Worm (Caenorhabditis elegans): Measurements from ENCODE around the gene F54B3.1.

The F54B3.1 gene

DNA sequence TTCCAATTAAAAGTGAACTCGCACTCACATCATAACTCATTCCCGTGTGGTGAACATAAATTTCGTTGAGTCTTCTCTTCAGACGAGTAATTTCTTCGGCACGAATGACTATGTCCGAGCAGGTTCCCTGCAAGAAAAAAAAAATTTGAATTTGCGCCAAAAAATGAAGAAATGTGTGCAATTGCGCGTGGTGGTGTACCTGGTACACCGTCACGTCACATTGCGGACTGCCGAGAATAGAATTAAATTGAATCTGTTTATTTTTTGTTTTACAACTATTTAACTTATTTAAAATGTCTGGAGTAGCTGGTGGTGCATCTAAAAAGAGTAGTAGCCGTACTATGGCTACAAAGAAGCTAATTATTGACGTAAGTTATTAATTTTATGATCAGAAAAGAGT is 49.9 kb downstream of the F54B3.1 start, which contains the start of gene mdt-22:
TSS of gene mdt-22 (plus strand) at position 263 of the 400 bp plus-strand sequence.
- TF ChIP-seq hnd-1 (tag; optimal IDR thresholded peaks at IDR 0.05) (no peak), ceh-13 (GFP tag; optimal IDR thresholded peaks at IDR 0.05) (no peak), ets-7 (tag; optimal IDR thresholded peaks at IDR 0.05) (no peak), ceh-36 (tag; optimal IDR thresholded peaks at IDR 0.05) (no peak), aly-1 (tag; optimal IDR thresholded peaks at IDR 0.05) (no peak), tra-4 (tag; optimal IDR thresholded peaks at IDR 0.05) (no peak), ama-1 (optimal IDR thresholded peaks at IDR 0.05) (no peak), pes-1 (GFP tag; IDR thresholded peaks at IDR 0.05) (peak; percentile 54; the same call in 1 of the 2 replicates), B0310.2 (tag; optimal IDR thresholded peaks at IDR 0.05) (no peak), scrt-1 (GFP tag; IDR thresholded peaks at IDR 0.05) (no peak), sea-1 (GFP tag; conservative IDR thresholded peaks at IDR 0.05) (no peak), tbx-11 (GFP tag; IDR thresholded peaks at IDR 0.05) (no peak), hmg-4 (GFP tag; optimal IDR thresholded peaks at IDR 0.05) (no peak), flt-1 (GFP tag; IDR thresholded peaks at IDR 0.05) (no peak), F13C5.2 (tag; optimal IDR thresholded peaks at IDR 0.05) (peak; percentile 88), hmbx-1 (tag; optimal IDR thresholded peaks at IDR 0.05) (no peak), tbx-37 (GFP tag; conservative IDR thresholded peaks at IDR 0.05) (peak; percentile 54; the same call in 1 of the 2 replicates)

DNA sequence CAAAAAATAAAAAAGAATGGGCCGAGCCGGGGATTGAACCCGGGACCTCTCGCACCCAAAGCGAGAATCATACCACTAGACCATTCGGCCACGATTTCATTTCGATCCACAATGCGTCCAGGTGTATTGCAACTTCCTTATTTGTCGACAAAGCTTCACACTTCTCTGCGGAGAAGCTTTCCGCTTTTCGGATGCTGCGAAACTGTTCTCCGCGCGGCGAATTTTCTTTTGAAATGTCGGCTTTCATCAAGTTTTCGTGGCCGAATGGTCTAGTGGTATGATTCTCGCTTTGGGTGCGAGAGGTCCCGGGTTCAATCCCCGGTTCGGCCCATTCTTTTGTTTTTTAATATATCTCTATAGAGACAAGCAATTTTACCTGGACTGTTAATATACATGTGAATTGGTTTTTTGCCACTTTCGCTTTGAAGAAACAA is 51.1 kb downstream of the F54B3.1 start:
- TF ChIP-seq tbx-11 (GFP tag; IDR thresholded peaks at IDR 0.05) = 0 out of 2 replicates have a peak, but pooled peaks have one; percentile 37

DNA sequence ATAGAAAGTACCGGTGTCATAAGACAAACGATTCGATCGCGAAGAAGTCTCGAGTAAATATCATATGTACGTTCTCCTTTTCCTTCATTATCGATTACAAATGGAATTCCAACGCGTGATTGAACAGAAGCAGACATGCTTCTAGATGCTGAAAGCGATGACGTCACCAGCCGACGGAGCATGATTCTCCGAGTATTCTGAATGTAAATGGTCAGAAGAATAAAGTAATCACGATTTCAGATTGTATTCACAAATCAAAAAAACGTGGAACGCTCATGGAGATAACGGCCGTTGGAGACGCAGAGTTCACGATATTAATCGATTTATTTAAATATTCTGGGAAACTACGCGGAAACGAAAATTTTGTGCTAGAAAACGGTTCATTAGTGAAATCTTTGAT is 51.6 kb downstream of the F54B3.1 start, which contains the start of gene clpp-1:
TSS of gene clpp-1 (minus strand) at position 197 of the 400 bp plus-strand sequence.
- TF ChIP-seq hmg-4 (GFP tag; optimal IDR thresholded peaks at IDR 0.05) = no peak

DNA sequence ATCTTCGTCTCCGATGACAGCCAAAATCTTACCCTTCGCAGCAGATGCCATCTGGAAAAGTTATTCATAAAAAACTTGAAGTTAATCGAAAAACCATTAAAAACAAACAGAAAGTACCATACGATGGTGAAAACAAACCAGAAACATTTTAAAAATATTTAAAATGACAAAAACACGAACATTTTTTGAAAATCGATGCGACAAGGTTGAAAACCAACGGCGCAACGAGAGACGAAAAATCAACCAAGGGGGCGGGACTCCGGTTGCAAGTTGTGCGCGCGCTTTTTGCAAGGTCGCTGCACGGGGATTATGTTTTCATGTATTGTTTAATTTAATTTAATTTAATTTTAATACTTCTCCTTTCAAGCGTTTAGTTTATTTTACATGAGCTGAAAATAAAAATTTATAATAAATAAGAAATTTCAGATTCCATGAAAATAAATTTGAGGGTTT is 52.6 kb downstream of the F54B3.1 start, which contains the start of gene vha-9:
TSS of gene vha-9 (minus strand) at position 51 of the 453 bp plus-strand sequence.
- TF ChIP-seq hmg-4 (GFP tag; optimal IDR thresholded peaks at IDR 0.05) (peak; percentile 43), tbx-37 (GFP tag; conservative IDR thresholded peaks at IDR 0.05) (no peak), B0310.2 (tag; optimal IDR thresholded peaks at IDR 0.05) (no peak), pes-1 (GFP tag; IDR thresholded peaks at IDR 0.05) (no peak; the same call in 1 of the 2 replicates), F13C5.2 (tag; optimal IDR thresholded peaks at IDR 0.05) (peak; percentile 36), scrt-1 (GFP tag; IDR thresholded peaks at IDR 0.05) (peak; percentile 29; the same call in 1 of the 2 replicates), ceh-36 (tag; optimal IDR thresholded peaks at IDR 0.05) (peak; percentile 67), aly-1 (tag; optimal IDR thresholded peaks at IDR 0.05) (no peak), hnd-1 (tag; optimal IDR thresholded peaks at IDR 0.05) (no peak), ceh-13 (GFP tag; optimal IDR thresholded peaks at IDR 0.05) (no peak)

DNA sequence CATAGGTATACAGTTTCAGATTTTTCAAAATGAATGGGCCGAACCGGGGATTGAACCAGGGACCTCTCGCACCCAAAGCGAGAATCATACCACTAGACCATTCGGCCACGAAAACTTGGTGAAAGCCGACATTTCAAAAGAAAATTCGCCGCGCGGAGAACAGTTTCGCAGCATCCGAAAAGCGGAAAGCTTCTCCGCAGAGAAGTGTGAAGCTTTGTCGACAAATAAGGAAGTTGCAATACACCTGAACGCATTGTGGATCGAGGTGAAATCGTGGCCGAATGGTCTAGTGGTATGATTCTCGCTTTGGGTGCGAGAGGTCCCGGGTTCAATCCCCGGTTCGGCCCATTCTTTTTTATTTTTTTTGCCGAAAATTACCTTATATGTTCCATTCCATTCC is 53.7 kb downstream of the F54B3.1 start:
- TF ChIP-seq scrt-1 (GFP tag; IDR thresholded peaks at IDR 0.05) = 0 out of 2 replicates have a peak, but pooled peaks have one; percentile 56

DNA sequence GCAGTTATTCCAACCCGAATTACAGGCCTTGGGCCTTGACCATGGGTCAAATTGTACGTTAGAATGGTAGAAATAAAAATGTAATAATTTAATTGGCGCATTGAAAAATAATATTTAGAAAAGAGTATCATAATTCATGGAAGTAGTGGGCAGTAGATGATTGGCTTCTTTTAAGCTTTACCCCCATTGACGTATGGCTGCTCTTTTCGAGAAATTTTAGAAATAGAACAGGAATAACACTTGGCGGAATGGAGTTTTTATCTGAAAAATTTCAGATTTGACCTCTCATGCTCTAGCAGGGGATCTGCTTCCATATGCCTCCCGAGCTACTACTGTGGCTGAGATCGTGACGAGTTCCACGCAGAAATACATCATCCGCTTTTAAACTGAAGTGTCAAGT is 57.7 kb downstream of the F54B3.1 start, which contains the start of gene gcy-4:
TSS of gene gcy-4 (minus strand) at position 101 of the 400 bp plus-strand sequence.
- no peak for TF ChIP-seq scrt-1 (GFP tag; IDR thresholded peaks at IDR 0.05)
- no peak for TF ChIP-seq hmg-4 (GFP tag; optimal IDR thresholded peaks at IDR 0.05)
- TF ChIP-seq ceh-13 (GFP tag; optimal IDR thresholded peaks at IDR 0.05) = no peak
- no peak for TF ChIP-seq flt-1 (GFP tag; IDR thresholded peaks at IDR 0.05)
- TF ChIP-seq tbx-37 (GFP tag; conservative IDR thresholded peaks at IDR 0.05) = no peak
- no peak for TF ChIP-seq ceh-36 (tag; optimal IDR thresholded peaks at IDR 0.05)

DNA sequence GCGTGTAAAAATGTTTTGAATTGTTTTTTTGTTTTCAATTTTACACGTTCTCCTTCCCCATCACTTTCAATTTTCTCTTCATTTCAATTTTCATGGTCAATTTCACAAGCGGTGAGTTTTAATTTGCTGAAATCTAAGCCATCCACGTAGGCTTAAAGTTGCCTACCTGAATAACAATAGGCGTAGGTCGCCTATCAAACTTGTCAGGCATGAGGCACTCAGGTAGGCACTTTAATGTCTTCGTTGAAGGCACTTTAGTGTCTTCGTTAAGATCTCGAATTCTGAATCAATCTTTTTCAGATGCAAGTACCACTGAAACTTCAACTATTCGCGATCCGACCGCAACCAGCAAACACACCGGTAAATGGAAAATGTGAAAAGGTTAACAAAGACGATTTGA is 58.3 kb downstream of the F54B3.1 start, which contains the start of gene ZK970.8:
TSS of gene ZK970.8 (plus strand) at position 301 of the 400 bp plus-strand sequence.
- TF ChIP-seq tbx-11 (GFP tag; IDR thresholded peaks at IDR 0.05) = no peak
- TF ChIP-seq tra-4 (tag; optimal IDR thresholded peaks at IDR 0.05) = no peak
- TF ChIP-seq ceh-13 (GFP tag; optimal IDR thresholded peaks at IDR 0.05) = no peak
- no peak for TF ChIP-seq pes-1 (GFP tag; IDR thresholded peaks at IDR 0.05)
- TF ChIP-seq hmbx-1 (tag; optimal IDR thresholded peaks at IDR 0.05) = no peak
- TF ChIP-seq hmg-4 (GFP tag; optimal IDR thresholded peaks at IDR 0.05) = no peak
- no peak for TF ChIP-seq tbx-37 (GFP tag; conservative IDR thresholded peaks at IDR 0.05)
- TF ChIP-seq aly-1 (tag; optimal IDR thresholded peaks at IDR 0.05) = no peak
- TF ChIP-seq scrt-1 (GFP tag; IDR thresholded peaks at IDR 0.05) = no peak
- no peak for TF ChIP-seq F13C5.2 (tag; optimal IDR thresholded peaks at IDR 0.05)
- TF ChIP-seq B0310.2 (tag; optimal IDR thresholded peaks at IDR 0.05) = no peak
- TF ChIP-seq ama-1 (optimal IDR thresholded peaks at IDR 0.05) = no peak
- TF ChIP-seq ceh-36 (tag; optimal IDR thresholded peaks at IDR 0.05) = no peak
- TF ChIP-seq hnd-1 (tag; optimal IDR thresholded peaks at IDR 0.05) = no peak
- TF ChIP-seq sea-1 (GFP tag; conservative IDR thresholded peaks at IDR 0.05) = no peak
- TF ChIP-seq ets-7 (tag; optimal IDR thresholded peaks at IDR 0.05) = no peak

ce11 chrII:10311973-10312372 is 60.9 kb downstream of the F54B3.1 start, which contains the start of gene srlf-34:
srlf-34 (plus strand) TSS chrII:10312293.
- no peak for TF ChIP-seq pes-1 (GFP tag; IDR thresholded peaks at IDR 0.05)
- TF ChIP-seq ceh-13 (GFP tag; optimal IDR thresholded peaks at IDR 0.05) = no peak
- TF ChIP-seq hmg-4 (GFP tag; optimal IDR thresholded peaks at IDR 0.05) = no peak
- no peak for TF ChIP-seq ets-7 (tag; optimal IDR thresholded peaks at IDR 0.05)
- no peak for TF ChIP-seq tbx-37 (GFP tag; conservative IDR thresholded peaks at IDR 0.05)
- TF ChIP-seq ama-1 (optimal IDR thresholded peaks at IDR 0.05) = no peak
- TF ChIP-seq sea-1 (GFP tag; conservative IDR thresholded peaks at IDR 0.05) = no peak
- TF ChIP-seq tbx-11 (GFP tag; IDR thresholded peaks at IDR 0.05) = no peak
- TF ChIP-seq hnd-1 (tag; optimal IDR thresholded peaks at IDR 0.05) = no peak
- no peak for TF ChIP-seq tra-4 (tag; optimal IDR thresholded peaks at IDR 0.05)
- no peak for TF ChIP-seq B0310.2 (tag; optimal IDR thresholded peaks at IDR 0.05)
- no peak for TF ChIP-seq ceh-36 (tag; optimal IDR thresholded peaks at IDR 0.05)
